Worm (Caenorhabditis elegans) whole organism, L4/young adult: ENCODE measurements around the gene C05C12.5.

Source experiments
- dao-5 ChIP-seq: sonication (generic microtip); optimal IDR thresholded peaks from 2 replicates; lab custom pipeline; 2016; ENCODE audit warnings: missing genotype, missing genetic modification characterization, moderate library complexity, missing compliant biosample characterization
- him-1 ChIP-seq: sonication (generic microtip); optimal IDR thresholded peaks from 2 replicates; lab custom pipeline; 2016; ENCODE audit warnings: missing genotype, missing genetic modification reagents, missing genetic modification characterization, missing compliant biosample characterization

DNA sequence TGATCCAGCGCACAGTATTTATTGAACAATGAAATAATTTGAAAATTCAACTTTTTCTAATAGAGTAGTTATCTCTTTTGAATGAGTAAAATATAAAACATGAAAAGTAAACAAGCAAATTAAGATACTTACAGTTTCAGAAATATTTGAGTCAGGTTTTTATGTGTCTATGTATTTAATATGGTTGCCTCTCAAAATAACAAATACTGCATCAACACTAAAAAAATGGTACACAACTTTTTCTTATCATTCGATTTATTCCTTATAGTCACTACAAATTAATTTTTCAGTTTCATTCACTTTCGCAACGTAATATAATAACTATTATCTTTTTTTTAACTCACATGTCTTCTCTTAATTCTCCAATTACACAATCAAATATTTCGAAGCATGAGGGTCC is 13.6 kb downstream of the C05C12.5 start:
- TF ChIP-seq him-1 (no peak), dao-5 (tag; lab: Kevin White, UChicago) (no peak)
